Fruit fly (Drosophila melanogaster) whole organism, prepupa: ENCODE results near the gene CG8064.

Source experiments
- Blimp-1 ChIP-seq: fragments of 200-800 bp; sonication (Bioruptor generic); optimal IDR thresholded peaks from 3 replicates; lab custom pipeline; 2017; ENCODE audit warnings: missing biosample characterization, missing genetic modification characterization, mild to moderate bottlenecking, moderate library complexity, missing genetic modification reagents
- CG10631 ChIP-seq: fragments of 200-800 bp; sonication (Bioruptor generic); optimal IDR thresholded peaks from 2 replicates; lab custom pipeline; 2016; ENCODE audit warnings: missing biosample characterization, missing genetic modification characterization
- CG10669 ChIP-seq: fragments of 200-800 bp; sonication (Bioruptor generic); optimal IDR thresholded peaks from 3 replicates; lab custom pipeline; 2018; ENCODE audit warnings: missing biosample characterization, mild to moderate bottlenecking, missing genetic modification characterization, moderate library complexity
- CG11762 ChIP-seq: fragments of 200-800 bp; sonication (Bioruptor generic); optimal IDR thresholded peaks from 3 replicates; lab custom pipeline; 2016; ENCODE audit warnings: missing biosample characterization, missing genetic modification characterization; ENCODE audit not compliant: insufficient read depth
- CG11902 ChIP-seq: fragments of 200-800 bp; sonication (Bioruptor generic); optimal IDR thresholded peaks from 3 replicates; lab custom pipeline; 2016; ENCODE audit warnings: missing biosample characterization, missing genetic modification characterization
- CG15336 ChIP-seq: fragments of 200-800 bp; sonication (Bioruptor generic); IDR thresholded peaks from 2 replicates; pipeline ENCODE4 v1.3.6; 2022; ENCODE audit warnings: missing biosample characterization, missing genetic modification characterization
- CG16779 ChIP-seq: fragments of 200-800 bp; sonication (Bioruptor generic); optimal IDR thresholded peaks from 3 replicates; lab custom pipeline; 2017; ENCODE audit warnings: missing biosample characterization, mild to moderate bottlenecking, missing genetic modification characterization
- CG3032 ChIP-seq: fragments of 200-800 bp; optimal IDR thresholded peaks from 2 replicates; lab custom pipeline; 2019; ENCODE audit warnings: missing biosample characterization, mild to moderate bottlenecking, missing genetic modification characterization, moderate library complexity
- CG31627 ChIP-seq: fragments of 200-800 bp; sonication (Bioruptor generic); optimal IDR thresholded peaks from 3 replicates; lab custom pipeline; 2016; ENCODE audit warnings: missing biosample characterization, missing genetic modification characterization
- CG32006 ChIP-seq: fragments of 200-800 bp; sonication (Bioruptor generic); optimal IDR thresholded peaks from 3 replicates; lab custom pipeline; 2017; ENCODE audit warnings: missing biosample characterization, mild to moderate bottlenecking, missing genetic modification characterization
- CG34406 ChIP-seq: fragments of 200-800 bp; sonication (Bioruptor generic); optimal IDR thresholded peaks from 3 replicates; lab custom pipeline; 2016; ENCODE audit warnings: missing biosample characterization, missing genetic modification characterization
- CG3919 ChIP-seq: fragments of 200-800 bp; sonication (Bioruptor generic); optimal IDR thresholded peaks from 3 replicates; lab custom pipeline; 2016; ENCODE audit warnings: missing biosample characterization, missing genetic modification characterization
- CG4318 ChIP-seq: fragments of 200-800 bp; sonication (Bioruptor generic); optimal IDR thresholded peaks from 3 replicates; lab custom pipeline; 2017; ENCODE audit warnings: missing biosample characterization, mild to moderate bottlenecking, missing genetic modification characterization
- CG6808 ChIP-seq: fragments of 200-800 bp; sonication (Bioruptor generic); optimal IDR thresholded peaks from 3 replicates; lab custom pipeline; 2017; ENCODE audit warnings: missing biosample characterization, missing genetic modification characterization, mild to moderate bottlenecking, moderate library complexity, missing genetic modification reagents
- CG7368 ChIP-seq: fragments of 200-800 bp; sonication (Bioruptor generic); optimal IDR thresholded peaks from 3 replicates; lab custom pipeline; 2016; ENCODE audit warnings: missing biosample characterization, missing genetic modification characterization
- CG8319 ChIP-seq: fragments of 200-800 bp; sonication (Bioruptor generic); optimal IDR thresholded peaks from 3 replicates; lab custom pipeline; 2016; ENCODE audit warnings: missing biosample characterization, missing genetic modification characterization
- CG8632 ChIP-seq: fragments of 200-800 bp; sonication (Bioruptor generic); optimal IDR thresholded peaks from 3 replicates; lab custom pipeline; 2016; ENCODE audit warnings: missing biosample characterization, missing genetic modification characterization
- CG9139 ChIP-seq: fragments of 200-800 bp; sonication (Bioruptor generic); optimal IDR thresholded peaks from 3 replicates; lab custom pipeline; 2017; ENCODE audit warnings: missing biosample characterization, mild to moderate bottlenecking, missing genetic modification characterization
- Eip75B ChIP-seq: fragments of 200-800 bp; sonication (Bioruptor generic); optimal IDR thresholded peaks from 3 replicates; lab custom pipeline; 2016; ENCODE audit warnings: missing biosample characterization, missing genetic modification characterization
- Eip78C ChIP-seq: fragments of 200-800 bp; sonication (Bioruptor generic); peaks from one replicate; lab custom pipeline; 2016; ENCODE audit warnings: missing biosample characterization, missing genetic modification characterization
- Eip93F ChIP-seq: fragments of 200-800 bp; sonication (Bioruptor generic); optimal IDR thresholded peaks from 2 replicates; lab custom pipeline; 2016; ENCODE audit warnings: missing biosample characterization, mild to moderate bottlenecking, missing genetic modification characterization
- Hr39 ChIP-seq: fragments of 200-800 bp; sonication (Bioruptor generic); optimal IDR thresholded peaks from 2 replicates; lab custom pipeline; 2016; ENCODE audit warnings: missing biosample characterization, missing genetic modification characterization
- Lpt ChIP-seq: fragments of 200-800 bp; sonication (Bioruptor generic); optimal IDR thresholded peaks from 3 replicates; lab custom pipeline; 2016; ENCODE audit warnings: missing biosample characterization, missing genetic modification characterization
- Met ChIP-seq: fragments of 200-800 bp; sonication (Bioruptor generic); optimal IDR thresholded peaks from 3 replicates; lab custom pipeline; 2016; ENCODE audit warnings: missing biosample characterization, missing genetic modification characterization
- OdsH ChIP-seq: fragments of 200-800 bp; sonication (Bioruptor generic); optimal IDR thresholded peaks from 3 replicates; lab custom pipeline; 2016; ENCODE audit warnings: missing biosample characterization, missing genetic modification characterization
- Sox102F ChIP-seq: fragments of 200-800 bp; sonication (Bioruptor generic); optimal IDR thresholded peaks from 2 replicates; lab custom pipeline; 2016; ENCODE audit warnings: missing biosample characterization, mild to moderate bottlenecking, missing genetic modification characterization
- Sox14 ChIP-seq: fragments of 200-800 bp; sonication (Bioruptor generic); optimal IDR thresholded peaks from 3 replicates; lab custom pipeline; 2016; ENCODE audit warnings: missing biosample characterization, missing genetic modification characterization
- Sox15 ChIP-seq: fragments of 200-800 bp; sonication (Bioruptor generic); optimal IDR thresholded peaks from 3 replicates; lab custom pipeline; 2016; ENCODE audit warnings: missing biosample characterization, missing genetic modification characterization
- acj6 ChIP-seq: fragments of 200-800 bp; sonication (Bioruptor generic); optimal IDR thresholded peaks from 3 replicates; lab custom pipeline; 2016; ENCODE audit warnings: missing biosample characterization, missing genetic modification characterization
- cyc ChIP-seq: fragments of 200-800 bp; sonication (Bioruptor generic); optimal IDR thresholded peaks from 3 replicates; lab custom pipeline; 2016; ENCODE audit warnings: missing biosample characterization, missing genetic modification characterization
- dac ChIP-seq: fragments of 200-800 bp; sonication (Bioruptor generic); optimal IDR thresholded peaks from 2 replicates; lab custom pipeline; 2017; ENCODE audit warnings: missing biosample characterization, mild to moderate bottlenecking, missing genetic modification characterization
- dsx ChIP-seq: fragments of 200-800 bp; optimal IDR thresholded peaks from 3 replicates; lab custom pipeline; 2019; ENCODE audit warnings: missing biosample characterization, mild to moderate bottlenecking, missing genetic modification characterization, moderate library complexity; ENCODE audit not compliant: poor library complexity, severe bottlenecking
- eg ChIP-seq: fragments of 200-800 bp; sonication (Bioruptor generic); IDR thresholded peaks from 3 replicates; pipeline ENCODE4 v1.3.6; 2022; ENCODE audit warnings: missing biosample characterization, missing genetic modification characterization
- esn ChIP-seq: fragments of 200-800 bp; sonication (Bioruptor generic); optimal IDR thresholded peaks from 2 replicates; lab custom pipeline; 2016; ENCODE audit warnings: missing biosample characterization, mild to moderate bottlenecking, missing genetic modification characterization, moderate library complexity
- fd59A ChIP-seq: fragments of 200-800 bp; sonication (Bioruptor generic); optimal IDR thresholded peaks from 2 replicates; lab custom pipeline; 2017; ENCODE audit warnings: missing biosample characterization, mild to moderate bottlenecking, missing genetic modification characterization, missing genetic modification reagents
- fd85E ChIP-seq: fragments of 200-800 bp; sonication (Bioruptor generic); optimal IDR thresholded peaks from 3 replicates; lab custom pipeline; 2016; ENCODE audit warnings: missing biosample characterization, missing genetic modification characterization
- fkh ChIP-seq: fragments of 200-800 bp; sonication (Bioruptor generic); optimal IDR thresholded peaks from 3 replicates; lab custom pipeline; 2017; ENCODE audit warnings: missing biosample characterization, mild to moderate bottlenecking, missing genetic modification characterization, moderate library complexity
- lz ChIP-seq: fragments of 200-800 bp; sonication (Bioruptor generic); optimal IDR thresholded peaks from 3 replicates; lab custom pipeline; 2016; ENCODE audit warnings: missing biosample characterization, missing genetic modification characterization
- net ChIP-seq: fragments of 200-800 bp; sonication (Bioruptor generic); optimal IDR thresholded peaks from 3 replicates; lab custom pipeline; 2016; ENCODE audit warnings: missing biosample characterization, missing genetic modification characterization
- pdm3 ChIP-seq: fragments of 200-800 bp; sonication (Bioruptor generic); optimal IDR thresholded peaks from 3 replicates; lab custom pipeline; 2016; ENCODE audit warnings: missing biosample characterization, missing genetic modification characterization
- svp ChIP-seq: fragments of 200-800 bp; sonication (Bioruptor generic); peaks from one replicate; lab custom pipeline; 2016; ENCODE audit warnings: missing biosample characterization, missing genetic modification characterization
- vri ChIP-seq: fragments of 200-800 bp; sonication (Bioruptor generic); optimal IDR thresholded peaks from 3 replicates; lab custom pipeline; 2016; ENCODE audit warnings: missing biosample characterization, mild to moderate bottlenecking, missing genetic modification characterization

CG8064 gene

DNA sequence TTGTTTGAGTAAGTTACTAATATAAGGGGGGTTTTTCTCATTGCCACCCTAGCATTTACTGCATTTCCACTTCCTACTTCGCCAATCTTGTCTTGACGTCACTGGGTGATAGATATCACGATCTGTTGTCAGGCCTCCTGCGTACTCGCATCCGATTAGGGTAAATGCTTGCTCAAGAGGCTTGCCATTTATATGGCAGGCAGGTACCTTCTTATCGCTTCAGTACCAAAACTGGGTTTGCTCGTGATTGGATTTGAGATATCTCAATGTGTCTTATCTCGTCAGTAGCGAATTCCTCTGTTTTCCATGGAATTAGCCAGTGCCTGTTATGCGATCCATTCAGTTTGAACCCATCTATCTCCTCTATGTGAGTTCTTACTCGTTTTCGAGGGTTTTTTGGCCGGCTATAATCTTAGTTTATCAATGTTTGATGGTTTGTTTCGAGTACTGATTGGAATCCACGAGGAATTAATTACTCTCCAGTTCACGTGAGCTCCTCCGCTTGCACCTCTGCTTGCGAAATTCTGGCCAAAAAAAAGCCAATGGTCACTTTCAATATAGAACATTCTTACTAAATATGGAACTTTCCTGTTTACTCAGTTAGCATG lies 2.5 kb upstream of the CG8064 start:
- TF ChIP-seq CG10669 (GFP tag; lab: Kevin White, UChicago) (no peak), eg (no peak), CG8632 (GFP tag; lab: Kevin White, UChicago) (no peak), CG8319 (no peak), Sox14 (GFP tag; lab: Kevin White, UChicago) (no peak), Eip78C (GFP tag; lab: Kevin White, UChicago) (no peak), vri (GFP tag; lab: Kevin White, UChicago) (peak; percentile 17), Met (GFP tag; lab: Kevin White, UChicago) (no peak), Eip93F (GFP tag; lab: Kevin White, UChicago) (peak; percentile 2), CG16779 (tag; lab: Kevin White, UChicago) (no peak), CG34406 (GFP tag; lab: Kevin White, UChicago) (no peak), fd85E (GFP tag; lab: Kevin White, UChicago) (no peak), net (GFP tag; lab: Kevin White, UChicago) (no peak)

DNA sequence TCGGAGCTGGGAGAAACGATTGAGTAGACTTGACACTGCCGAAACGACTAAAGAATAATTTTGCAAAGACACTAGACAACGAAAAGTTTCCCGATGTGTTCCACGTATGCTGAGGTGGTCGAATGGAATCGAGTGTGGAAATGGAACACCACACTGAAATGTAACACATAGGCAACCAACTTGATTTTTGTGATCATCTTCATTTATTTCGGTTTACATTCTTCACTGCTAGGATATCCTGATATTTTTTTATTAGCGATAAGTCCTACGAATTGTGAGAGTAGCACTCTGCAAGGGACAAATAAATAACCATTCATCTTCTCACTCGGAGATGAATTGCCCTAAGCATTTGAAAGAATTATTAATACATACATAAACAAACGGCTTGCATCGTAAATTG lies 5.2 kb downstream of the CG8064 start, which contains the start of gene CG7131:
CG7131 (minus strand) TSS at position 101 of the 400 bp plus-strand sequence.
- TF ChIP-seq pdm3 (GFP tag; lab: Kevin White, UChicago) (no peak), dac (GFP tag; lab: Kevin White, UChicago) (no peak), Sox15 (no peak), CG11902 (GFP tag; lab: Kevin White, UChicago) (no peak), lz (GFP tag; lab: Kevin White, UChicago) (no peak), dsx (GFP tag; lab: Kevin White, UChicago) (no peak), net (GFP tag; lab: Kevin White, UChicago) (no peak), Sox102F (GFP tag; lab: Kevin White, UChicago) (no peak), CG32006 (no peak), CG34406 (GFP tag; lab: Kevin White, UChicago) (no peak), CG6808 (GFP tag; lab: Kevin White, UChicago) (no peak), CG4318 (GFP tag; lab: Kevin White, UChicago) (no peak), Eip75B (GFP tag; lab: Kevin White, UChicago) (no peak), CG10631 (GFP tag; lab: Kevin White, UChicago) (no peak), eg (no peak), CG11762 (GFP tag; lab: Kevin White, UChicago) (no peak), CG10669 (GFP tag; lab: Kevin White, UChicago) (no peak)

DNA sequence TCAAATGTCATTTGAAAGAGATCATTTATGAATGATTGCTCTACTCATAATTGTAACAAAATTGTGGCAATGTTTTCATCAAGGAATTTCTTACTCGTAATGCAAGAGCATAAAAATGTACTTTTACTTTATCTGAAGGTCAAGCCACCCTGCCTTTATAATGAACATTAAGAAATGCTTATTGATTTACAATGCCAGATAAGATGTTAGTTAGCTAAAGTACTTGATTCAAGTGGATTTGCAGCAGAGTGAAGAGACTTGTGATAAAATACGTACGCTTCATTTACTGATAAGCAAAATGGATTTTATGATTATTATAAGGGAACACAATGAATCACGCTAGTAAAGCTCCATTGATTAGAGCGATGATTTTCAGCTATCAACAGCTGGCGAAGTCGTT lies 8.4 kb downstream of the CG8064 start:
- peak; percentile 69 for TF ChIP-seq svp
- no peak for TF ChIP-seq CG10669 (GFP tag; lab: Kevin White, UChicago)
- TF ChIP-seq, all 60 proteins: peak for 1

DNA sequence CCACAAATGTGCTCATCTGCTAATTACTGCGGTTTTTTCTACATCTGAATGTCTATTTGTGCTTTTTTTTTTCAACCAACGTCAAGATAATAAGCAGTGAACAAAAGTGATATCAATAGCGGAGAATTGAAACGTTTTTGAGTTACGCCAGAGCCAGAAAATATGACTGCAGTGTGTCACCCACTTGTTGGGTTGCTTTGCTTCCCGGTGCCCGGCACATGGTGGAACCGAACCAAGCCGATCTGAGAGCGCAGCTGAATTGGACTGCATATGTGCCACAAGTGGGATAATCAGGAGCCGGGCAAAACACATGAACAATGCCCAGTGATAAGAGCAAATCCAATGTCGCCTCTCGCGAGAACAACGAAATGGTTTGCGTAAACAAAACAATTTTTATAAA lies 8.9 kb downstream of the CG8064 start:
- peak; percentile 66 for TF ChIP-seq vri (GFP tag; lab: Kevin White, UChicago)
- no peak for TF ChIP-seq cyc
- TF ChIP-seq CG3919 (GFP tag; lab: Kevin White, UChicago) = no peak
- no peak for TF ChIP-seq CG4318 (GFP tag; lab: Kevin White, UChicago)
- TF ChIP-seq svp = peak; percentile 73
- peak; percentile 32 for TF ChIP-seq Eip78C (GFP tag; lab: Kevin White, UChicago)

DNA sequence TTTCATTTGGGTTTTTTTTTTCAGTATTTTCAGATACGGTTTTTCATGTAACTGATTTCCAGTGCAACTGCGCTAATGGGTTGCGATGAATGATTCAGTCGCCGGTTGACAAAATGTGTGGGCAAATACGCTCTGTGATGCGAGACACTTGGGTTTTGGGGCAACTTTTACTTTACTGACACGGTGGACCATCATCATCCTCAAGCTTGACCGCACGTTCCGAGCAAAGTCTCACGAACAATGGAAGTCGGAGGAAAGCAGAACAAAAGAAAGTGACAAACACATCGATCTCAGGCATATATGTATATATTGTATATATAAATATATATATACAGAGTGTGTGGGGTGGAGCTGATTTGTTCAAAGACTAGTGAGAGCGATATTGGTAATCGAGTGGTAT lies 11.0 kb downstream of the CG8064 start:
- TF ChIP-seq fkh (GFP tag; lab: Kevin White, UChicago) (no peak), fd85E (GFP tag; lab: Kevin White, UChicago) (no peak), CG11762 (GFP tag; lab: Kevin White, UChicago) (no peak), fd59A (GFP tag; lab: Kevin White, UChicago) (no peak), CG9139 (GFP tag; lab: Kevin White, UChicago) (peak; percentile 58), CG3919 (GFP tag; lab: Kevin White, UChicago) (no peak), Hr39 (GFP tag; lab: Kevin White, UChicago) (no peak), eg (no peak), lz (GFP tag; lab: Kevin White, UChicago) (no peak), cyc (no peak), CG3032 (tag; lab: Kevin White, UChicago) (no peak), Lpt (GFP tag; lab: Kevin White, UChicago) (no peak), vri (GFP tag; lab: Kevin White, UChicago) (no peak), CG34406 (GFP tag; lab: Kevin White, UChicago) (no peak), CG15336 (no peak), Blimp-1 (peak; percentile 46), CG31627 (GFP tag; lab: Kevin White, UChicago) (no peak), dsx (GFP tag; lab: Kevin White, UChicago) (no peak), CG7368 (GFP tag; lab: Kevin White, UChicago) (no peak), OdsH (GFP tag; lab: Kevin White, UChicago) (no peak), esn (GFP tag; lab: Kevin White, UChicago) (no peak), acj6 (GFP tag; lab: Kevin White, UChicago) (no peak)
